Worm (Caenorhabditis elegans): Measurements from ENCODE around the gene pcp-2.

Gene pcp-2

ce11 chrIV:9158969-9159800 lies 5.7 kb downstream of the pcp-2 start, which contains the start of gene pcp-3:
pcp-3 (minus strand) TSS chrIV:9159019.
- TF ChIP-seq ama-1 (optimal IDR thresholded peaks at IDR 0.05) (no peak), B0310.2 (tag; optimal IDR thresholded peaks at IDR 0.05) (no peak), ceh-36 (tag; optimal IDR thresholded peaks at IDR 0.05) (no peak), scrt-1 (GFP tag; IDR thresholded peaks at IDR 0.05) (no peak), tbx-37 (GFP tag; conservative IDR thresholded peaks at IDR 0.05) (no peak), ceh-13 (GFP tag; optimal IDR thresholded peaks at IDR 0.05) (no peak)

ce11 chrIV:9154263-9154662 lies 10.7 kb downstream of the pcp-2 start, which contains the start of gene F23B2.10:
F23B2.10 (minus strand) TSS chrIV:9154363.
- TF ChIP-seq ceh-13 (GFP tag; optimal IDR thresholded peaks at IDR 0.05) = no peak
- TF ChIP-seq flt-1 (GFP tag; IDR thresholded peaks at IDR 0.05) = no peak
- TF ChIP-seq hnd-1 (tag; optimal IDR thresholded peaks at IDR 0.05) = no peak
- no peak for TF ChIP-seq tbx-37 (GFP tag; conservative IDR thresholded peaks at IDR 0.05)
- no peak for TF ChIP-seq ets-7 (tag; optimal IDR thresholded peaks at IDR 0.05)
- TF ChIP-seq aly-1 (tag; optimal IDR thresholded peaks at IDR 0.05) = no peak
- TF ChIP-seq B0310.2 (tag; optimal IDR thresholded peaks at IDR 0.05) = no peak
- TF ChIP-seq scrt-1 (GFP tag; IDR thresholded peaks at IDR 0.05) = no peak
- no peak for TF ChIP-seq tbx-11 (GFP tag; IDR thresholded peaks at IDR 0.05)
- TF ChIP-seq hmbx-1 (tag; optimal IDR thresholded peaks at IDR 0.05) = no peak
- TF ChIP-seq pes-1 (GFP tag; IDR thresholded peaks at IDR 0.05) = no peak
- TF ChIP-seq hmg-4 (GFP tag; optimal IDR thresholded peaks at IDR 0.05) = no peak

ce11 chrIV:9150175-9150574 lies 14.8 kb downstream of the pcp-2 start, which contains the start of gene F23B2.7:
F23B2.7 (plus strand) TSS chrIV:9150475.
- TF ChIP-seq hmg-4 (GFP tag; optimal IDR thresholded peaks at IDR 0.05) = no peak
- no peak for TF ChIP-seq ceh-36 (tag; optimal IDR thresholded peaks at IDR 0.05)
- TF ChIP-seq tbx-37 (GFP tag; conservative IDR thresholded peaks at IDR 0.05) = no peak
- TF ChIP-seq hmbx-1 (tag; optimal IDR thresholded peaks at IDR 0.05) = no peak
- no peak for TF ChIP-seq sea-1 (GFP tag; conservative IDR thresholded peaks at IDR 0.05)
- TF ChIP-seq pes-1 (GFP tag; IDR thresholded peaks at IDR 0.05) = no peak
- TF ChIP-seq tbx-11 (GFP tag; IDR thresholded peaks at IDR 0.05) = no peak
- no peak for TF ChIP-seq ets-7 (tag; optimal IDR thresholded peaks at IDR 0.05)
- no peak for TF ChIP-seq ama-1 (optimal IDR thresholded peaks at IDR 0.05)
- TF ChIP-seq F13C5.2 (tag; optimal IDR thresholded peaks at IDR 0.05) = no peak
- no peak for TF ChIP-seq B0310.2 (tag; optimal IDR thresholded peaks at IDR 0.05)
- no peak for TF ChIP-seq aly-1 (tag; optimal IDR thresholded peaks at IDR 0.05)
- TF ChIP-seq hnd-1 (tag; optimal IDR thresholded peaks at IDR 0.05) = no peak
- TF ChIP-seq ceh-13 (GFP tag; optimal IDR thresholded peaks at IDR 0.05) = no peak
- TF ChIP-seq tra-4 (tag; optimal IDR thresholded peaks at IDR 0.05) = no peak

- TF ChIP-seq scrt-1 (GFP tag; IDR thresholded peaks at IDR 0.05) (no peak), tbx-11 (GFP tag; IDR thresholded peaks at IDR 0.05) (no peak), ceh-36 (tag; optimal IDR thresholded peaks at IDR 0.05) (no peak), tbx-37 (GFP tag; conservative IDR thresholded peaks at IDR 0.05) (no peak), flt-1 (GFP tag; IDR thresholded peaks at IDR 0.05) (no peak), hmbx-1 (tag; optimal IDR thresholded peaks at IDR 0.05) (no peak), sea-1 (GFP tag; conservative IDR thresholded peaks at IDR 0.05) (no peak), B0310.2 (tag; optimal IDR thresholded peaks at IDR 0.05) (no peak), aly-1 (tag; optimal IDR thresholded peaks at IDR 0.05) (no peak), hmg-4 (GFP tag; optimal IDR thresholded peaks at IDR 0.05) (no peak), F13C5.2 (tag; optimal IDR thresholded peaks at IDR 0.05) (no peak), pes-1 (GFP tag; IDR thresholded peaks at IDR 0.05) (no peak), tra-4 (tag; optimal IDR thresholded peaks at IDR 0.05) (no peak), ama-1 (optimal IDR thresholded peaks at IDR 0.05) (no peak)
These were observed 18.0 kb downstream of the pcp-2 start, which contains the start of the genes rpb-12 and aly-2 for ce11 chrIV:9146819-9147518. rpb-12 (minus strand) TSS chrIV:9146869. aly-2 (plus strand) TSS chrIV:9147468.

ce11 chrIV:9146111-9146510 lies 18.8 kb downstream of the pcp-2 start, which contains the start of gene daf-10:
daf-10 (minus strand) TSS chrIV:9146211.
- TF ChIP-seq B0310.2 (tag; optimal IDR thresholded peaks at IDR 0.05) (no peak), sea-1 (GFP tag; conservative IDR thresholded peaks at IDR 0.05) (no peak), ceh-13 (GFP tag; optimal IDR thresholded peaks at IDR 0.05) (no peak)

ce11 chrIV:9144405-9144804 lies 20.5 kb downstream of the pcp-2 start, which contains the start of gene flp-1:
flp-1 (plus strand) TSS chrIV:9144705.
- TF ChIP-seq F13C5.2 (tag; optimal IDR thresholded peaks at IDR 0.05) = no peak
- no peak for TF ChIP-seq ets-7 (tag; optimal IDR thresholded peaks at IDR 0.05)
- TF ChIP-seq sea-1 (GFP tag; conservative IDR thresholded peaks at IDR 0.05) = no peak
- no peak for TF ChIP-seq tbx-11 (GFP tag; IDR thresholded peaks at IDR 0.05)
- TF ChIP-seq pes-1 (GFP tag; IDR thresholded peaks at IDR 0.05) = no peak
- TF ChIP-seq flt-1 (GFP tag; IDR thresholded peaks at IDR 0.05) = no peak

ce11 chrIV:9140172-9140805 lies 24.6 kb downstream of the pcp-2 start:
- TF ChIP-seq pes-1 (GFP tag; IDR thresholded peaks at IDR 0.05) (no peak), tbx-37 (GFP tag; conservative IDR thresholded peaks at IDR 0.05) (no peak), B0310.2 (tag; optimal IDR thresholded peaks at IDR 0.05) (no peak), scrt-1 (GFP tag; IDR thresholded peaks at IDR 0.05) (no peak), ceh-36 (tag; optimal IDR thresholded peaks at IDR 0.05) (no peak), ceh-13 (GFP tag; optimal IDR thresholded peaks at IDR 0.05) (no peak), F13C5.2 (tag; optimal IDR thresholded peaks at IDR 0.05) (no peak), tbx-11 (GFP tag; IDR thresholded peaks at IDR 0.05) (no peak), flt-1 (GFP tag; IDR thresholded peaks at IDR 0.05) (no peak), sea-1 (GFP tag; conservative IDR thresholded peaks at IDR 0.05) (no peak), hmg-4 (GFP tag; optimal IDR thresholded peaks at IDR 0.05) (no peak), ets-7 (tag; optimal IDR thresholded peaks at IDR 0.05) (no peak), hnd-1 (tag; optimal IDR thresholded peaks at IDR 0.05) (no peak), tra-4 (tag; optimal IDR thresholded peaks at IDR 0.05) (no peak), hmbx-1 (tag; optimal IDR thresholded peaks at IDR 0.05) (no peak), aly-1 (tag; optimal IDR thresholded peaks at IDR 0.05) (no peak), ama-1 (optimal IDR thresholded peaks at IDR 0.05) (no peak)
